Worm (Caenorhabditis elegans) whole organism, L4 larva: ENCODE results near the gene srh-55.

Experiments used
- D1046.2 ChIP-seq: fragments of 200-800 bp; sonication (Bioruptor generic); IDR thresholded peaks from 2 replicates; pipeline ENCODE4 v1.3.6; 2022; ENCODE audit warnings: missing genetic modification characterization, missing compliant biosample characterization
- F10B5.3 ChIP-seq: sonication (generic microtip); optimal IDR thresholded peaks from 2 replicates; lab custom pipeline; 2016; ENCODE audit warnings: mild to moderate bottlenecking, missing genetic modification characterization, missing compliant biosample characterization
- F26F4.8 ChIP-seq: fragments of 200-800 bp; sonication (Bioruptor generic); conservative IDR thresholded peaks from 2 replicates; pipeline ENCODE4 v1.3.6; 2022; ENCODE audit warnings: missing genetic modification characterization, missing compliant biosample characterization
- F37D6.2 ChIP-seq: sonication (generic microtip); optimal IDR thresholded peaks from 2 replicates; lab custom pipeline; 2016; ENCODE audit warnings: mild to moderate bottlenecking, missing genetic modification characterization, missing compliant biosample characterization
- ZK546.5 ChIP-seq, 2 experiments: sonication (generic microtip); optimal IDR thresholded peaks; 2 replicates each; lab custom pipeline; 2017; ENCODE audit warnings: missing biosample characterization in 2 of 2, missing genetic modification characterization in 2 of 2
- aha-1 ChIP-seq: fragments of 150-350 bp; peaks from one replicate; lab custom pipeline; 2014; ENCODE audit warnings: missing biosample characterization, missing genetic modification characterization
- aly-2 ChIP-seq: sonication (generic microtip); optimal IDR thresholded peaks from 2 replicates; lab custom pipeline; 2018; ENCODE audit warnings: missing biosample characterization, missing genetic modification characterization
- ama-1 ChIP-seq: fragments of 150-350 bp; optimal IDR thresholded peaks from 2 replicates; lab custom pipeline; 2014; ENCODE audit warnings: inconsistent platforms, mixed read lengths
- attf-4 ChIP-seq: sonication (generic microtip); optimal IDR thresholded peaks from 3 replicates; lab custom pipeline; 2017; ENCODE audit warnings: missing biosample characterization, missing genetic modification characterization
- ceh-20 ChIP-seq: fragments of 200-800 bp; sonication (Bioruptor generic); IDR thresholded peaks from 2 replicates; pipeline ENCODE4 v1.3.6; 2022; ENCODE audit warnings: missing genetic modification reagents, missing genetic modification characterization, missing compliant biosample characterization
- ceh-82 ChIP-seq: sonication (generic microtip); optimal IDR thresholded peaks from 2 replicates; lab custom pipeline; 2017; ENCODE audit warnings: missing biosample characterization, missing genetic modification characterization
- cey-2 ChIP-seq: sonication (generic microtip); optimal IDR thresholded peaks from 3 replicates; lab custom pipeline; 2017; ENCODE audit warnings: missing genetic modification characterization, mild to moderate bottlenecking, missing compliant biosample characterization, antibody characterized with exemption, borderline replicate concordance; ENCODE audit not compliant: insufficient read depth
- daf-16 ChIP-seq, 3 experiments: sonication (generic microtip); optimal IDR thresholded peaks; 2 replicates each; lab custom pipeline; 2016 to 2017; ENCODE audit warnings: missing genetic modification characterization in 3 of 3, missing genetic modification reagents in 3 of 3, mild to moderate bottlenecking in 2 of 3, missing compliant biosample characterization in 2 of 3, missing biosample characterization in 1 of 3, moderate library complexity in 1 of 3
- daf-8 ChIP-seq: fragments of 200-800 bp; sonication (Bioruptor generic); IDR thresholded peaks from 2 replicates; pipeline ENCODE4 v1.3.6; 2022; ENCODE audit warnings: missing genetic modification characterization, missing compliant biosample characterization
- dmd-8 ChIP-seq: fragments of 200-800 bp; sonication (Bioruptor generic); IDR thresholded peaks from 2 replicates; pipeline ENCODE4 v1.3.6; 2022; ENCODE audit warnings: missing genetic modification characterization, missing compliant biosample characterization
- dpl-1 ChIP-seq: fragments of 150-350 bp; optimal IDR thresholded peaks from 2 replicates; lab custom pipeline; 2014; ENCODE audit warnings: missing biosample characterization, missing genetic modification reagents, missing genetic modification characterization
- duxl-1 ChIP-seq: sonication (generic microtip); optimal IDR thresholded peaks from 2 replicates; lab custom pipeline; 2016; ENCODE audit warnings: mild to moderate bottlenecking, missing genetic modification characterization, moderate library complexity, missing compliant biosample characterization; ENCODE audit not compliant: poor library complexity
- hmg-1.1 ChIP-seq: fragments of 200-800 bp; sonication (Bioruptor generic); IDR thresholded peaks from 2 replicates; pipeline ENCODE4 v1.3.6; 2022; ENCODE audit warnings: missing genetic modification reagents, missing genetic modification characterization, missing compliant biosample characterization
- lim-7 ChIP-seq: fragments of 200-800 bp; sonication (Bioruptor generic); IDR thresholded peaks from 2 replicates; pipeline ENCODE4 v1.3.6; 2022; ENCODE audit warnings: missing genetic modification characterization, missing compliant biosample characterization
- lin-1 ChIP-seq: fragments of 200-800 bp; sonication (Bioruptor generic); IDR thresholded peaks from 2 replicates; pipeline ENCODE4 v1.3.6; 2022; ENCODE audit warnings: missing genetic modification reagents, missing genetic modification characterization, missing compliant biosample characterization
- lin-13 ChIP-seq: fragments of 150-350 bp; optimal IDR thresholded peaks from 2 replicates; lab custom pipeline; 2014; ENCODE audit warnings: missing biosample characterization, missing genetic modification reagents, missing genetic modification characterization
- lin-38 ChIP-seq: fragments of 200-800 bp; sonication (Bioruptor generic); IDR thresholded peaks from 2 replicates; pipeline ENCODE4 v1.3.6; 2022; ENCODE audit warnings: missing genetic modification reagents, missing genetic modification characterization, missing compliant biosample characterization
- lin-39 ChIP-seq: fragments of 150-350 bp; optimal IDR thresholded peaks from 2 replicates; lab custom pipeline; 2014; ENCODE audit warnings: missing biosample characterization, missing genetic modification reagents, missing genetic modification characterization
- lir-3 ChIP-seq: sonication (generic microtip); optimal IDR thresholded peaks from 2 replicates; lab custom pipeline; 2016; ENCODE audit warnings: mild to moderate bottlenecking, missing genetic modification characterization, missing compliant biosample characterization
- mdl-1 ChIP-seq, 2 experiments: fragments of 150-350 bp in 1 of 2; sonication (generic microtip) in 1 of 2; optimal IDR thresholded peaks; 2 replicates each; lab custom pipeline; 2014 to 2017; ENCODE audit warnings: missing biosample characterization in 2 of 2, missing genetic modification characterization in 2 of 2
- mes-2 ChIP-seq: sonication (generic microtip); optimal IDR thresholded peaks from 2 replicates; lab custom pipeline; 2016; ENCODE audit warnings: missing genotype, mild to moderate bottlenecking, missing genetic modification characterization, missing compliant biosample characterization; ENCODE audit not compliant: poor library complexity, severe bottlenecking
- mxl-2 ChIP-seq: fragments of 200-800 bp; sonication (Bioruptor generic); conservative IDR thresholded peaks from 2 replicates; pipeline ENCODE4 v1.3.6; 2022; ENCODE audit warnings: missing genetic modification reagents, missing genetic modification characterization, missing compliant biosample characterization
- nhr-10 ChIP-seq: fragments of 150-350 bp; optimal IDR thresholded peaks from 2 replicates; lab custom pipeline; 2014; ENCODE audit warnings: missing biosample characterization, missing genetic modification characterization
- nhr-102 ChIP-seq: sonication (generic microtip); optimal IDR thresholded peaks from 2 replicates; lab custom pipeline; 2016; ENCODE audit warnings: mild to moderate bottlenecking, missing genetic modification characterization, moderate library complexity, missing compliant biosample characterization
- nhr-11 ChIP-seq: fragments of 150-350 bp; optimal IDR thresholded peaks from 2 replicates; lab custom pipeline; 2014; ENCODE audit warnings: missing biosample characterization, missing genetic modification characterization
- nhr-111 ChIP-seq: fragments of 200-800 bp; sonication (Bioruptor generic); optimal IDR thresholded peaks from 2 replicates; lab custom pipeline; 2018; ENCODE audit warnings: mild to moderate bottlenecking, missing genetic modification characterization, missing compliant biosample characterization
- nhr-237 ChIP-seq: sonication (generic microtip); optimal IDR thresholded peaks from 2 replicates; lab custom pipeline; 2017; ENCODE audit warnings: missing biosample characterization, missing genetic modification characterization
- nhr-28 ChIP-seq: fragments of 150-350 bp; optimal IDR thresholded peaks from 2 replicates; lab custom pipeline; 2014; ENCODE audit warnings: missing biosample characterization, missing genetic modification characterization
- nhr-6 ChIP-seq: fragments of 150-350 bp; optimal IDR thresholded peaks from 2 replicates; lab custom pipeline; 2014; ENCODE audit warnings: missing biosample characterization, missing genetic modification characterization
- nhr-76 ChIP-seq: fragments of 150-350 bp; optimal IDR thresholded peaks from 2 replicates; lab custom pipeline; 2014; ENCODE audit warnings: missing biosample characterization, missing genetic modification characterization
- nhr-77 ChIP-seq: fragments of 150-350 bp; optimal IDR thresholded peaks from 2 replicates; lab custom pipeline; 2014; ENCODE audit warnings: missing biosample characterization, missing genetic modification characterization
- pha-4 ChIP-seq, 2 experiments: fragments of 150-350 bp in 1 of 2; fragments of 200-800 bp in 1 of 2; sonication (Bioruptor generic) in 1 of 2; IDR thresholded peaks in 1 of 2; optimal IDR thresholded peaks in 1 of 2; 2 replicates each; pipeline versions ENCODE4 v1.3.6 to Lab custom; 2014 to 2022; ENCODE audit warnings: missing genetic modification characterization in 2 of 2, missing genetic modification reagents in 2 of 2, missing biosample characterization in 1 of 2, missing compliant biosample characterization in 1 of 2
- php-3 ChIP-seq: fragments of 200-800 bp; sonication (Bioruptor generic); IDR thresholded peaks from 2 replicates; pipeline ENCODE4 v1.3.6; 2022; ENCODE audit warnings: missing genetic modification reagents, missing genetic modification characterization, missing compliant biosample characterization
- tag-97 ChIP-seq: fragments of 200-800 bp; sonication (Bioruptor generic); IDR thresholded peaks from 2 replicates; pipeline ENCODE4 v1.3.6; 2022; ENCODE audit warnings: missing genetic modification characterization, missing compliant biosample characterization
- tra-1 ChIP-seq: fragments of 200-800 bp; sonication (Bioruptor generic); IDR thresholded peaks from 2 replicates; pipeline ENCODE4 v1.3.6; 2022; ENCODE audit warnings: missing genetic modification reagents, missing genetic modification characterization, missing compliant biosample characterization
- unc-62 ChIP-seq, 3 experiments: fragments of 150-350 bp in 1 of 3; sonication (generic microtip); optimal IDR thresholded peaks in 2 of 3; peaks in 1 of 3; 1 replicate in 1 of 3; 2 replicates in 2 of 3; lab custom pipeline; 2014 to 2017; ENCODE audit warnings: missing biosample characterization in 3 of 3, missing genetic modification characterization in 3 of 3, missing genetic modification reagents in 3 of 3, missing genotype in 1 of 3
- vab-7 ChIP-seq: fragments of 200-800 bp; sonication (Bioruptor generic); IDR thresholded peaks from 2 replicates; pipeline ENCODE4 v1.3.6; 2022; ENCODE audit warnings: missing genetic modification reagents, missing genetic modification characterization, missing compliant biosample characterization
- zfp-2 ChIP-seq: sonication (generic microtip); optimal IDR thresholded peaks from 2 replicates; lab custom pipeline; 2016; ENCODE audit warnings: mild to moderate bottlenecking, missing genetic modification characterization, missing compliant biosample characterization
- zfp-3 ChIP-seq: fragments of 200-800 bp; sonication (Bioruptor generic); conservative IDR thresholded peaks from 2 replicates; pipeline ENCODE4 v1.3.6; 2022; ENCODE audit warnings: missing genetic modification reagents, missing genetic modification characterization, missing compliant biosample characterization
- zip-11 ChIP-seq: fragments of 200-800 bp; sonication (Bioruptor generic); IDR thresholded peaks from 2 replicates; pipeline ENCODE4 v1.3.6; 2022; ENCODE audit warnings: missing genetic modification characterization, missing compliant biosample characterization
- zip-2 ChIP-seq: fragments of 150-350 bp; optimal IDR thresholded peaks from 2 replicates; lab custom pipeline; 2014; ENCODE audit warnings: missing biosample characterization, missing genetic modification characterization

Gene srh-55

DNA sequence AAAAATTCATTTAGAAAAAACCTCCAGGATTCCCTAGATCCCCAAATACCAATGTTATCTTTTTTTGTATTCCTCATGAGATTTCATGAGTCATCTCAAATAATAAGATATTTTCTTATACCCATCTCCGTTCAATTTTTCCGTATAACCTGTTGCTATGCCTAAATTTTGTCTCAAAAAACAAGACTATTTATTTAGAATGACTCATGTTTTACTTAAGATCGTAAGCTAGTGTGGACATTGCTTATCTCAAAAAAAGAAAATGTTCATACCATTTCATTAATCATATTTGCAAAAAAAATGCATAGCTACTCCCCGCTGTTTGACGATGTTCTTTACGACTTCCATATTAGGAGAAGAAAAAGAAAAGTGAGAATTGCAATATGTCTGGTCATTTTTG, 13.1 kb upstream of the srh-55 start, which contains the start of gene K08F9.3:
K08F9.3 (plus strand) TSS at position 301 of the 400 bp plus-strand sequence.
- TF ChIP-seq D1046.2 (GFP tag; lab: Robert Waterston, UW), result no peak
- no peak for TF ChIP-seq pha-4 (GFP tag; IDR thresholded peaks at IDR 0.05; lab: Robert Waterston, UW)
- TF ChIP-seq pha-4 (tag; optimal IDR thresholded peaks at IDR 0.05; lab: Kevin White, UChicago), result no peak
- no peak for TF ChIP-seq duxl-1 (tag; lab: Kevin White, UChicago)
- TF ChIP-seq dmd-8 (GFP tag; lab: Robert Waterston, UW), result no peak
- TF ChIP-seq F10B5.3 (tag; lab: Kevin White, UChicago), result no peak
- TF ChIP-seq hmg-1.1 (GFP tag; lab: Robert Waterston, UW), result no peak
- no peak for TF ChIP-seq nhr-11 (tag; lab: Kevin White, UChicago)
- no peak for TF ChIP-seq nhr-111 (GFP tag; lab: Kevin White, UChicago)
- no peak for TF ChIP-seq ama-1 (lab: Kevin White, UChicago)
- no peak for TF ChIP-seq daf-8
- no peak for TF ChIP-seq F26F4.8 (GFP tag; lab: Robert Waterston, UW)
- TF ChIP-seq nhr-237, result no peak
- TF ChIP-seq lim-7 (GFP tag; lab: Robert Waterston, UW), result no peak
- no peak for TF ChIP-seq daf-16 (GFP tag; optimal IDR thresholded peaks at IDR 0.05; lab: Kevin White, UChicago)
- TF ChIP-seq daf-16 (tag; optimal IDR thresholded peaks at IDR 0.05; lab: Kevin White, UChicago), result no peak
- TF ChIP-seq vab-7, result no peak
- no peak for TF ChIP-seq zip-2
- no peak for TF ChIP-seq mxl-2 (GFP tag; lab: Robert Waterston, UW)

DNA sequence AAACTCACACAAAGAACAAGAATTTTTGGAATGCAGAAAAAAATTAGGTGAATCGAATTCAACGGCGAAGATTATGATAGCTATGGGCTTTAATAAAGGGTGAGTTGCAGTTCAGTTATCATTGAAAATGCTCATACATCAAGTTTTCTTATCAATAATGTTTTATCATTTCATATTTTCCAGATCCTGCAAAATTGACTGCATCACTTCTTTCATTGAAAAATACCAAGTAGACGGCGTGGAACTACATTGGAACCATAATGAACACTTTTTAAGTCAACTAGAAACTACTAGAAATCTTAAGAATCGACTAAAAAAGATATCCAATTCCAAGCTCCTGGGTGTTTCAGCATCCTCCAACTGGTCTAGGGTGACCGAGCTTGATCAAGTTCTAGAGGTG, 10.1 kb upstream of the srh-55 start, which contains the start of gene K08F9.1:
K08F9.1 (minus strand) TSS at position 101 of the 400 bp plus-strand sequence.
- no peak for TF ChIP-seq php-3 (GFP tag; lab: Robert Waterston, UW)

DNA sequence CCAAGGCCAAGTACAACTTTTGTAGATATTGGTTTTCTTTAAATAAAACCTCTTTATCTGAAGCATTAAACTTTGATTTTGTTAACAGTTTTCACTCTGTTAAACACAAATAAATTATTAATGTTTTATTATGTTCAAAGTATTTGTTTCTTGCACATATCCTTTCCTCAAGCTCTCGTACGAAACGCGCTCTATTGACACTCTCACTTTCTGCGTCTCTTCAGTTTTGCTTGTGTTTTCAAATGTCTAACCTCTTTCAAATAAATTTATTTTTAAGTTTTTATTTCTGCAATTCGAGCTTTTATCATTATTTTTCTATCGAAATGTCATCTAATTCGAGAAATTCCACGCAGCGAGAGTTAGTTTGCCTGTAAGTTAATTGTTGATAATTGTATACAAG, 9.6 kb upstream of the srh-55 start, which contains the start of gene K08F9.4:
K08F9.4 (plus strand) TSS at position 222 of the 400 bp plus-strand sequence.
- no peak for TF ChIP-seq aly-2 (tag; lab: Kevin White, UChicago)
- no peak for TF ChIP-seq nhr-76
- peak; percentile 73 for TF ChIP-seq dpl-1
- TF ChIP-seq aha-1 (tag; lab: Kevin White, UChicago), result no peak
- peak; percentile 18 for TF ChIP-seq duxl-1 (tag; lab: Kevin White, UChicago)
- TF ChIP-seq lin-1 (GFP tag; lab: Robert Waterston, UW), result no peak
- TF ChIP-seq dmd-8 (GFP tag; lab: Robert Waterston, UW), result no peak
- TF ChIP-seq nhr-6 (tag; lab: Kevin White, UChicago), result peak; percentile 72
- no peak for TF ChIP-seq tag-97
- TF ChIP-seq ceh-20 (GFP tag; lab: Robert Waterston, UW), result no peak
- TF ChIP-seq mxl-2 (GFP tag; lab: Robert Waterston, UW), result no peak
- TF ChIP-seq mdl-1 (tag; optimal IDR thresholded peaks at IDR 0.05; lab: Kevin White, UChicago), result no peak
- TF ChIP-seq ZK546.5 (tag; optimal IDR thresholded peaks at IDR 0.05; lab: Kevin White, UChicago), result no peak
- TF ChIP-seq unc-62 (GFP tag; optimal IDR thresholded peaks at IDR 0.05 in 1 of 2; lab: Kevin White, UChicago), result no peak
- no peak for TF ChIP-seq unc-62 (tag; optimal IDR thresholded peaks at IDR 0.05; lab: Kevin White, UChicago)
- TF ChIP-seq nhr-77, result no peak
- TF ChIP-seq lin-38 (GFP tag; lab: Robert Waterston, UW), result peak; percentile 90
- no peak for TF ChIP-seq nhr-10
- no peak for TF ChIP-seq tra-1 (GFP tag; lab: Robert Waterston, UW)
- no peak for TF ChIP-seq cey-2 (tag; lab: Kevin White, UChicago)
- TF ChIP-seq hmg-1.1 (GFP tag; lab: Robert Waterston, UW), result no peak
- no peak for TF ChIP-seq daf-8
- TF ChIP-seq F37D6.2 (tag; lab: Kevin White, UChicago), result no peak
- no peak for TF ChIP-seq zfp-3
- TF ChIP-seq vab-7, result no peak
- no peak for TF ChIP-seq daf-16 (GFP tag; optimal IDR thresholded peaks at IDR 0.05; lab: Kevin White, UChicago)
- TF ChIP-seq daf-16 (tag; optimal IDR thresholded peaks at IDR 0.05; lab: Kevin White, UChicago), result no peak
- TF ChIP-seq zfp-2 (tag; lab: Kevin White, UChicago), result no peak
- no peak for TF ChIP-seq zip-11 (GFP tag; lab: Robert Waterston, UW)
- TF ChIP-seq ceh-82 (tag; lab: Kevin White, UChicago), result no peak
- TF ChIP-seq nhr-28 (tag; lab: Kevin White, UChicago), result peak; percentile 61
- no peak for TF ChIP-seq pha-4 (GFP tag; IDR thresholded peaks at IDR 0.05; lab: Robert Waterston, UW)
- no peak for TF ChIP-seq pha-4 (tag; optimal IDR thresholded peaks at IDR 0.05; lab: Kevin White, UChicago)
- no peak for TF ChIP-seq nhr-102
- TF ChIP-seq lin-39 (tag; lab: Kevin White, UChicago), result no peak
- peak; percentile 92 for TF ChIP-seq mes-2 (tag; lab: Kevin White, UChicago)
- no peak for TF ChIP-seq attf-4
- TF ChIP-seq lin-13 (GFP tag; lab: Kevin White, UChicago), result peak; percentile 7
- no peak for TF ChIP-seq lir-3 (tag; lab: Kevin White, UChicago)
